Worm (Caenorhabditis elegans): Measurements from ENCODE around the gene C49G7.7.

DNA sequence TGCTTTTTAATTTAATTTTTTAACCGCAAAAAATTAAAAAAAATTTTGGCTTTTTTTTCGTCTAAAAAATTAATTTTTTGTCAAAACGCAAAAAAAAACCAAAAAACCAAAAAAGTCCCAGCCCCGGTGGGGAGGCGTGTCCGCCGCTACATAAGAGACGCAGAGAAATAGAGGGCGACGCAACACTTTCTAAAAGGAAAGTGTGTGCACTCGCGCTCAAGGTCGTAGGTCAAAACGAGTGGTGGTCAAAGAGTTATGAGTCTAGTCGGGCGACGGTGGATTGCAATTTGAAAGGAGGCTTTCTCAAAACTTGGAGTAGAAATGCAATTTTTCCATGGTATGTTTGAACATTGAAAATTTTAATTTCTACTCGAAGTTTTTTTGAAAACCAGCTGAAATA lies 29.7 kb upstream of the C49G7.7 start:
- TF ChIP-seq sox-4 (tag; optimal IDR thresholded peaks at IDR 0.05) (no peak), T23F11.4 (GFP tag; optimal IDR thresholded peaks at IDR 0.05) (no peak)

Measured in whole organism, late embryonic.